Worm (Caenorhabditis elegans) whole organism, L1 larva: ENCODE results near the gene T13C2.3.

Source experiments
- alr-1 ChIP-seq: fragments of 200-800 bp; sonication (Bioruptor generic); optimal IDR thresholded peaks from 2 replicates; lab custom pipeline; 2018; ENCODE audit warnings: borderline replicate concordance, mild to moderate bottlenecking, missing genetic modification characterization, missing compliant biosample characterization
- ceh-82 ChIP-seq, 3 experiments: fragments of 150-350 bp in 1 of 3; sonication (generic microtip) in 2 of 3; optimal IDR thresholded peaks; 2 replicates each; lab custom pipeline; 2014 to 2017; ENCODE audit warnings: missing biosample characterization in 3 of 3, missing genetic modification characterization in 3 of 3
- ces-1 ChIP-seq: fragments of 150-350 bp; optimal IDR thresholded peaks from 2 replicates; lab custom pipeline; 2014; ENCODE audit warnings: missing biosample characterization, missing genetic modification reagents, missing genetic modification characterization
- egl-13 ChIP-seq: sonication (generic microtip); optimal IDR thresholded peaks from 2 replicates; lab custom pipeline; 2016; ENCODE audit warnings: missing genotype, missing genetic modification reagents, missing genetic modification characterization, missing compliant biosample characterization
- egl-27 ChIP-seq, 2 experiments: fragments of 150-350 bp in 1 of 2; sonication (generic microtip); optimal IDR thresholded peaks; 3 replicates each; lab custom pipeline; 2017 to 2018; ENCODE audit warnings: missing biosample characterization in 2 of 2, missing genetic modification characterization in 2 of 2, missing genetic modification reagents in 2 of 2
- lin-15B ChIP-seq: fragments of 150-350 bp; sonication (generic microtip); optimal IDR thresholded peaks from 3 replicates; lab custom pipeline; 2014; ENCODE audit warnings: missing biosample characterization, missing genetic modification characterization
- mep-1 ChIP-seq: fragments of 150-350 bp; optimal IDR thresholded peaks from 2 replicates; lab custom pipeline; 2014; ENCODE audit warnings: missing biosample characterization, missing genetic modification characterization
- nhr-12 ChIP-seq: sonication (generic microtip); optimal IDR thresholded peaks from 2 replicates; lab custom pipeline; 2017; ENCODE audit warnings: missing biosample characterization, missing genetic modification characterization
- nhr-237 ChIP-seq: fragments of 150-350 bp; optimal IDR thresholded peaks from 2 replicates; lab custom pipeline; 2014; ENCODE audit warnings: missing biosample characterization, missing genetic modification characterization
- nhr-76 ChIP-seq: sonication (generic microtip); optimal IDR thresholded peaks from 2 replicates; lab custom pipeline; 2017; ENCODE audit warnings: missing biosample characterization, missing genetic modification characterization
- pag-3 ChIP-seq: sonication (generic microtip); optimal IDR thresholded peaks from 2 replicates; lab custom pipeline; 2017; ENCODE audit warnings: missing genetic modification characterization, mild to moderate bottlenecking, missing compliant biosample characterization, antibody characterized with exemption, borderline replicate concordance; ENCODE audit not compliant: insufficient read depth
- rnt-1 ChIP-seq: sonication (generic microtip); optimal IDR thresholded peaks from 2 replicates; lab custom pipeline; 2016; ENCODE audit warnings: mild to moderate bottlenecking, missing genetic modification characterization, moderate library complexity, missing compliant biosample characterization
- vab-15 ChIP-seq: sonication (generic microtip); optimal IDR thresholded peaks from 2 replicates; lab custom pipeline; 2017; ENCODE audit warnings: missing genotype, mild to moderate bottlenecking, missing genetic modification characterization, missing compliant biosample characterization

- no peak for TF ChIP-seq egl-13 (tag; lab: Kevin White, UChicago)
- no peak for TF ChIP-seq egl-27 (tag; optimal IDR thresholded peaks at IDR 0.05; lab: Kevin White, UChicago)
- no peak for TF ChIP-seq ces-1
- TF ChIP-seq vab-15 (tag; lab: Kevin White, UChicago): no peak
- no peak for TF ChIP-seq nhr-12
- TF ChIP-seq lin-15B (tag; lab: Kevin White, UChicago): no peak
- no peak for TF ChIP-seq nhr-76
- TF ChIP-seq ceh-82 (tag; optimal IDR thresholded peaks at IDR 0.05; lab: Kevin White, UChicago): no peak
- no peak for TF ChIP-seq pag-3 (tag; lab: Kevin White, UChicago)
- no peak for TF ChIP-seq nhr-237 (tag; lab: Kevin White, UChicago)
- no peak for TF ChIP-seq mep-1 (tag; lab: Kevin White, UChicago)
- no peak for TF ChIP-seq rnt-1
- no peak for TF ChIP-seq alr-1
Measured at ce11 chrII:6821832-6822231, 32.8 kb downstream of the T13C2.3 start.
